Fruit fly (Drosophila melanogaster) whole organism, embryonic: ENCODE data around the gene Dlip1.

ENCODE experiments used
- Ada2b ChIP-seq: fragments of 200-800 bp; sonication (Bioruptor generic); IDR thresholded peaks from 2 replicates; pipeline ENCODE4 v1.3.6; 2022; ENCODE audit warnings: missing biosample characterization, missing genetic modification characterization
- BEAF-32 ChIP-seq: fragments of 200-800 bp; sonication (Bioruptor generic); optimal IDR thresholded peaks from 3 replicates; lab custom pipeline; 2017; ENCODE audit warnings: missing biosample characterization, missing genetic modification characterization, mild to moderate bottlenecking, moderate library complexity, missing genetic modification reagents
- CG10654 ChIP-seq: fragments of 200-800 bp; sonication (Bioruptor generic); optimal IDR thresholded peaks from 2 replicates; lab custom pipeline; 2016; ENCODE audit warnings: missing biosample characterization, missing genetic modification characterization
- CG12299 ChIP-seq: fragments of 200-800 bp; sonication (Bioruptor generic); optimal IDR thresholded peaks from 2 replicates; lab custom pipeline; 2018; ENCODE audit warnings: missing biosample characterization, mild to moderate bottlenecking, missing genetic modification characterization
- CG13296 ChIP-seq: fragments of 200-800 bp; sonication (Bioruptor generic); optimal IDR thresholded peaks from 3 replicates; lab custom pipeline; 2018; ENCODE audit warnings: missing biosample characterization, mild to moderate bottlenecking, missing genetic modification characterization
- CG13624 ChIP-seq: fragments of 200-800 bp; sonication (Bioruptor generic); optimal IDR thresholded peaks from 2 replicates; lab custom pipeline; 2016; ENCODE audit warnings: missing biosample characterization, missing genetic modification characterization
- CG15696 ChIP-seq: fragments of 200-800 bp; sonication (Bioruptor generic); optimal IDR thresholded peaks from 2 replicates; lab custom pipeline; 2019; ENCODE audit warnings: missing biosample characterization, mild to moderate bottlenecking, missing genetic modification characterization, moderate library complexity
- CG17361 ChIP-seq: fragments of 200-800 bp; sonication (Bioruptor generic); IDR thresholded peaks from 3 replicates; pipeline ENCODE4 v1.3.6; 2022; ENCODE audit warnings: missing biosample characterization, missing genetic modification characterization
- CG2120 ChIP-seq: fragments of 200-800 bp; sonication (Bioruptor generic); optimal IDR thresholded peaks from 3 replicates; lab custom pipeline; 2016; ENCODE audit warnings: missing biosample characterization, missing genetic modification characterization
- CG2712 ChIP-seq: fragments of 200-800 bp; optimal IDR thresholded peaks from 3 replicates; lab custom pipeline; 2019; ENCODE audit warnings: missing biosample characterization, mild to moderate bottlenecking, missing genetic modification characterization, moderate library complexity
- CG32532 ChIP-seq: fragments of 200-800 bp; sonication (Bioruptor generic); IDR thresholded peaks from 2 replicates; pipeline ENCODE4 v1.3.6; 2022; ENCODE audit warnings: missing biosample characterization, missing genetic modification characterization
- CG33213 ChIP-seq: fragments of 200-800 bp; sonication (Bioruptor generic); optimal IDR thresholded peaks from 3 replicates; lab custom pipeline; 2016; ENCODE audit warnings: missing biosample characterization, missing genetic modification characterization
- CG3726 ChIP-seq: fragments of 200-800 bp; sonication (Bioruptor generic); IDR thresholded peaks from 3 replicates; pipeline ENCODE4, ENCODE4 v1.3.6; 2022; ENCODE audit warnings: missing biosample characterization, missing genetic modification characterization
- CG6683 ChIP-seq: fragments of 200-800 bp; sonication (Bioruptor generic); optimal IDR thresholded peaks from 2 replicates; lab custom pipeline; 2017; ENCODE audit warnings: missing biosample characterization, mild to moderate bottlenecking, missing genetic modification characterization, missing genetic modification reagents
- CG8359 ChIP-seq: fragments of 200-800 bp; sonication (Bioruptor generic); optimal IDR thresholded peaks from 2 replicates; lab custom pipeline; 2017; ENCODE audit warnings: missing biosample characterization, mild to moderate bottlenecking, missing genetic modification characterization, borderline replicate concordance
- Dll ChIP-seq: fragments of 200-800 bp; sonication (Bioruptor generic); IDR thresholded peaks from 4 replicates; pipeline ENCODE4 v1.3.6; 2022; ENCODE audit warnings: missing biosample characterization, missing genetic modification characterization; ENCODE audit not compliant: partially characterized antibody
- Fer3 ChIP-seq: fragments of 200-800 bp; sonication (Bioruptor generic); optimal IDR thresholded peaks from 2 replicates; lab custom pipeline; 2018; ENCODE audit warnings: missing biosample characterization, mild to moderate bottlenecking, missing genetic modification characterization, moderate library complexity
- MESR4 ChIP-seq: fragments of 200-800 bp; sonication (Bioruptor generic); optimal IDR thresholded peaks from 2 replicates; lab custom pipeline; 2018; ENCODE audit warnings: missing biosample characterization, mild to moderate bottlenecking, missing genetic modification characterization, moderate library complexity
- Max ChIP-seq: fragments of 200-800 bp; sonication (Bioruptor generic); optimal IDR thresholded peaks from 2 replicates; lab custom pipeline; 2016; ENCODE audit warnings: missing biosample characterization, mild to moderate bottlenecking, missing genetic modification characterization
- Myb ChIP-seq: fragments of 200-800 bp; sonication (Bioruptor generic); optimal IDR thresholded peaks from 2 replicates; lab custom pipeline; 2016; ENCODE audit warnings: missing biosample characterization, missing genetic modification characterization
- Scr ChIP-seq: fragments of 200-800 bp; sonication (Bioruptor generic); IDR thresholded peaks from 2 replicates; pipeline ENCODE4 v1.3.6; 2022; ENCODE audit warnings: missing biosample characterization, missing genetic modification characterization; ENCODE audit not compliant: partially characterized antibody
- Sry-δ ChIP-seq: fragments of 200-800 bp; sonication (Bioruptor generic); optimal IDR thresholded peaks from 2 replicates; lab custom pipeline; 2016; ENCODE audit warnings: missing biosample characterization, missing genetic modification characterization
- abd-A ChIP-seq: fragments of 200-800 bp; sonication (Bioruptor generic); optimal IDR thresholded peaks from 3 replicates; lab custom pipeline; 2019; ENCODE audit warnings: missing biosample characterization, mild to moderate bottlenecking, missing genetic modification characterization, moderate library complexity
- bbx ChIP-seq: fragments of 200-800 bp; sonication (Bioruptor generic); IDR thresholded peaks from 2 replicates; pipeline ENCODE4 v1.3.6; 2022; ENCODE audit warnings: missing biosample characterization, missing genetic modification characterization; ENCODE audit not compliant: partially characterized antibody
- ci ChIP-seq: fragments of 200-800 bp; sonication (Bioruptor generic); IDR thresholded peaks from 3 replicates; pipeline ENCODE4 v1.3.6; 2022; ENCODE audit warnings: missing biosample characterization, missing genetic modification characterization
- croc ChIP-seq: fragments of 200-800 bp; sonication (Bioruptor generic); conservative IDR thresholded peaks from 3 replicates; pipeline ENCODE4 v1.3.6; 2022; ENCODE audit warnings: missing biosample characterization, missing genetic modification characterization
- fd102C ChIP-seq: fragments of 200-800 bp; sonication (Bioruptor generic); optimal IDR thresholded peaks from 2 replicates; lab custom pipeline; 2018; ENCODE audit warnings: missing biosample characterization, mild to moderate bottlenecking, missing genetic modification characterization, moderate library complexity
- gcm2 ChIP-seq: fragments of 200-800 bp; sonication (Bioruptor generic); optimal IDR thresholded peaks from 2 replicates; lab custom pipeline; 2016; ENCODE audit warnings: missing biosample characterization, missing genetic modification characterization
- grau ChIP-seq: fragments of 200-800 bp; optimal IDR thresholded peaks from 3 replicates; lab custom pipeline; 2019; ENCODE audit warnings: missing biosample characterization, mild to moderate bottlenecking, missing genetic modification characterization, moderate library complexity
- gsb-n ChIP-seq: fragments of 200-800 bp; sonication (Bioruptor generic); optimal IDR thresholded peaks from 3 replicates; lab custom pipeline; 2018; ENCODE audit warnings: missing biosample characterization, mild to moderate bottlenecking, missing genetic modification characterization
- luna ChIP-seq: fragments of 200-800 bp; sonication (Bioruptor generic); optimal IDR thresholded peaks from 2 replicates; lab custom pipeline; 2016; ENCODE audit warnings: missing biosample characterization, missing genetic modification characterization
- nerfin-1 ChIP-seq: fragments of 200-800 bp; sonication (Bioruptor generic); optimal IDR thresholded peaks from 3 replicates; lab custom pipeline; 2019; ENCODE audit warnings: missing biosample characterization, mild to moderate bottlenecking, missing genetic modification characterization, moderate library complexity
- nom ChIP-seq: fragments of 200-800 bp; sonication (Bioruptor generic); optimal IDR thresholded peaks from 2 replicates; lab custom pipeline; 2017; ENCODE audit warnings: missing biosample characterization, missing genetic modification characterization, mild to moderate bottlenecking, moderate library complexity, missing genetic modification reagents
- oc ChIP-seq: fragments of 200-800 bp; sonication (Bioruptor generic); optimal IDR thresholded peaks from 2 replicates; lab custom pipeline; 2018; ENCODE audit warnings: missing biosample characterization, mild to moderate bottlenecking, missing genetic modification characterization, moderate library complexity
- prd ChIP-seq, 3 experiments: fragments of >200 bp in 2 of 3; fragments of 200-800 bp in 1 of 3; sonication (Bioruptor generic) in 1 of 3; optimal IDR thresholded peaks in 2 of 3; IDR thresholded peaks in 1 of 3; 2 replicates in 2 of 3; 3 replicates in 1 of 3; pipeline versions ENCODE4 v1.3.6 to Lab custom; 2017 to 2022; ENCODE audit warnings: missing biosample characterization in 1 of 3, missing genetic modification characterization in 1 of 3
- pros ChIP-seq: fragments of 200-800 bp; sonication (Bioruptor generic); optimal IDR thresholded peaks from 3 replicates; lab custom pipeline; 2019; ENCODE audit warnings: missing biosample characterization, mild to moderate bottlenecking, missing genetic modification characterization, moderate library complexity
- psq ChIP-seq: fragments of 200-800 bp; sonication (Bioruptor generic); optimal IDR thresholded peaks from 2 replicates; lab custom pipeline; 2017; ENCODE audit warnings: missing biosample characterization, missing genetic modification characterization
- pum ChIP-seq: fragments of 200-800 bp; sonication (Bioruptor generic); optimal IDR thresholded peaks from 2 replicates; lab custom pipeline; 2016; ENCODE audit warnings: missing biosample characterization, missing genetic modification characterization
- row ChIP-seq: fragments of 200-800 bp; sonication (Bioruptor generic); IDR thresholded peaks from 3 replicates; pipeline ENCODE4 v1.3.6; 2022; ENCODE audit warnings: missing biosample characterization, missing genetic modification characterization
- sens ChIP-seq: fragments of 200-800 bp; sonication (Bioruptor generic); peaks from one replicate; lab custom pipeline; 2016; ENCODE audit warnings: missing biosample characterization, missing genetic modification characterization
- slbo ChIP-seq: fragments of 200-800 bp; sonication (Bioruptor generic); IDR thresholded peaks from 2 replicates; pipeline ENCODE4 v1.3.6; 2022; ENCODE audit warnings: missing biosample characterization, missing genetic modification characterization
- sna ChIP-seq: fragments of 200-800 bp; sonication (Bioruptor generic); IDR thresholded peaks from 2 replicates; pipeline ENCODE4 v1.3.6; 2022; ENCODE audit warnings: missing biosample characterization, missing genetic modification characterization; ENCODE audit not compliant: partially characterized antibody
- so ChIP-seq: fragments of 200-800 bp; sonication (Bioruptor generic); IDR thresholded peaks from 3 replicates; pipeline ENCODE4 v1.3.6; 2022; ENCODE audit warnings: missing biosample characterization, missing genetic modification characterization
- sqz ChIP-seq: fragments of 200-800 bp; sonication (Bioruptor generic); optimal IDR thresholded peaks from 3 replicates; lab custom pipeline; 2018; ENCODE audit warnings: missing biosample characterization, mild to moderate bottlenecking, missing genetic modification characterization
- unpg ChIP-seq: fragments of 200-800 bp; sonication (Bioruptor generic); optimal IDR thresholded peaks from 3 replicates; lab custom pipeline; 2018; ENCODE audit warnings: missing biosample characterization, mild to moderate bottlenecking, missing genetic modification characterization, moderate library complexity
- vnd ChIP-seq: fragments of 200-800 bp; sonication (Bioruptor generic); IDR thresholded peaks from 3 replicates; pipeline ENCODE4 v1.3.6; 2022; ENCODE audit warnings: missing biosample characterization, missing genetic modification characterization; ENCODE audit not compliant: partially characterized antibody
- zfh2 ChIP-seq: fragments of 200-800 bp; sonication (Bioruptor generic); optimal IDR thresholded peaks from 2 replicates; lab custom pipeline; 2016; ENCODE audit warnings: missing biosample characterization, missing genetic modification characterization

Dlip1 gene

DNA sequence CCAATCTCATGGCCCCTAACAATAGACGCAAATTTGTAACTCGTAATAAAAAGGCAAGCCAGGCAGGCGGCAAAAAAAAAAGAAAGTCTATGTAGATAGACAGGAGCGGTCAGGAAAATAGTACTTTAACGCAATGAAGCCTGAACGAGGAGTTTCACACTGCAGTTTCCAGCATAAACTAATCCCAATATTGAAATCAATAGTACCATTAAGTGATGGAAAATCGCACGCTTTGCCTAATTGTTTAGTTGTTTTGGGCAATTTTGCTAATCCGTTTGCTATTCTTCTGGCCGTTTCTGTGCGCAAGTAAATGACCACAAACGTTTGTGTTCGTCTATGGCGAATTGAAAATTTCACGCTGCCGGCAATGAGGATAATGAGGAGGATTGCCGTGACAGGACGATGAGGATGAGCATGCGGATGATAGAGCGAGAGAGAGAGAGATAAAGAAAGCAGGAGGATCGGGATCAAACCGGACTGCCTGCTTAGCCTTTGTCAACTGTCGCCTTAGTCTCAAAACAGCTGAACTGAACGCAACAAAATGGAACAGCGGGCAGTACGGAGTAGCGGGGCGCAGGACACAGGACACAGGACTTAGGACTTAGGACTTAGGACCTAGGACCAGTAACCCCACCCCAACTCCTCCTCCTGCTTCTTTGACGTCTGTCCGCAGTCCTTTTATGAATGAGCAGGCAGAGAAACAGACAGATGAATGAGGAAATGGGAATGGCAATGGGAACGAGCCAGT lies 31.0 kb upstream of the Dlip1 start (continued):
- TF ChIP-seq Ada2b (0 out of 2 replicates have a peak, but pooled peaks have one; percentile 22), zfh2 (GFP tag; lab: Kevin White, UChicago) (no peak), unpg (peak; percentile 23), Max (GFP tag; lab: Kevin White, UChicago) (no peak), luna (GFP tag; lab: Kevin White, UChicago) (no peak), row (no peak), so (no peak), psq (no peak), pum (GFP tag; lab: Kevin White, UChicago) (no peak), prd (optimal IDR thresholded peaks at IDR 0.05; lab: Kevin White, UChicago) (no peak), prd (GFP tag; IDR thresholded peaks at IDR 0.05; lab: Robert Waterston, UW) (peak; percentile 64; the same call in 2 of the 3 replicates), CG6683 (GFP tag; lab: Kevin White, UChicago) (no peak), MESR4 (GFP tag; lab: Kevin White, UChicago) (no peak), grau (tag; lab: Kevin White, UChicago) (peak; percentile 5), sna (GFP tag; lab: Robert Waterston, UW) (no peak), gcm2 (GFP tag; lab: Kevin White, UChicago) (no peak), vnd (GFP tag; lab: Robert Waterston, UW) (no peak), CG8359 (GFP tag; lab: Kevin White, UChicago) (no peak), CG2712 (tag; lab: Kevin White, UChicago) (peak; percentile 20), CG32532 (GFP tag; lab: Robert Waterston, UW) (no peak), CG33213 (GFP tag; lab: Kevin White, UChicago) (no peak), CG12299 (tag; lab: Kevin White, UChicago) (no peak), CG13296 (GFP tag; lab: Kevin White, UChicago) (no peak), CG10654 (no peak), fd102C (GFP tag; lab: Kevin White, UChicago) (no peak), croc (no peak), slbo (0 out of 2 replicates have a peak, but pooled peaks have one; percentile 33), bbx (no peak), CG15696 (tag; lab: Kevin White, UChicago) (no peak), CG13624 (GFP tag; lab: Kevin White, UChicago) (no peak), CG3726 (GFP tag; lab: Robert Waterston, UW) (no peak), nom (GFP tag; lab: Kevin White, UChicago) (no peak)

DNA sequence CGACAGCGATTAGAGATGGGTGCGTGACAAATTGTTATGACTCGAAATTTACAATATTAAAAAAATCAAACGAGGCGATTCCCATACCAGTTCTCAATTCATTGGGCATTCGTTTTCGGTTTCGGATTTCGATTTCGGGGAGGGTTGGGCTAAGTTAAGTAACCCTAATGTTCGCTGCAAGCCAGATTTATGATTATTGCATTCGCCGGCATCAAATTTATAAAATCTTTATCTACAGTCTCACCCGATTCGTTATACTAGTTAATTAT lies 30.5 kb upstream of the Dlip1 start:
- TF ChIP-seq CG2120 (no peak), pros (GFP tag; lab: Kevin White, UChicago) (peak; percentile 33), Dll (GFP tag; lab: Robert Waterston, UW) (peak; percentile 48; the same call in 2 of the 4 replicates), oc (tag; lab: Kevin White, UChicago) (peak; percentile 16), Fer3 (no peak), BEAF-32 (peak; percentile 47), row (peak; percentile 38; the same call in 2 of the 3 replicates), Sry-δ (GFP tag; lab: Kevin White, UChicago) (peak; percentile 47), Myb (GFP tag; lab: Kevin White, UChicago) (no peak), sens (GFP tag; lab: Kevin White, UChicago) (peak; percentile 52), sqz (GFP tag; lab: Kevin White, UChicago) (peak; percentile 13), gsb-n (tag; lab: Kevin White, UChicago) (peak; percentile 84), Max (GFP tag; lab: Kevin White, UChicago) (no peak), CG17361 (GFP tag; lab: Robert Waterston, UW) (no peak), abd-A (tag; lab: Kevin White, UChicago) (peak; percentile 54), ci (GFP tag; lab: Robert Waterston, UW) (0 out of 3 replicates have a peak, but pooled peaks have one; percentile 44), Scr (0 out of 2 replicates have a peak, but pooled peaks have one; percentile 38), nerfin-1 (tag; lab: Kevin White, UChicago) (no peak)
